Fruit fly (Drosophila melanogaster): ENCODE results near the gene Smox.

The Smox gene

DNA sequence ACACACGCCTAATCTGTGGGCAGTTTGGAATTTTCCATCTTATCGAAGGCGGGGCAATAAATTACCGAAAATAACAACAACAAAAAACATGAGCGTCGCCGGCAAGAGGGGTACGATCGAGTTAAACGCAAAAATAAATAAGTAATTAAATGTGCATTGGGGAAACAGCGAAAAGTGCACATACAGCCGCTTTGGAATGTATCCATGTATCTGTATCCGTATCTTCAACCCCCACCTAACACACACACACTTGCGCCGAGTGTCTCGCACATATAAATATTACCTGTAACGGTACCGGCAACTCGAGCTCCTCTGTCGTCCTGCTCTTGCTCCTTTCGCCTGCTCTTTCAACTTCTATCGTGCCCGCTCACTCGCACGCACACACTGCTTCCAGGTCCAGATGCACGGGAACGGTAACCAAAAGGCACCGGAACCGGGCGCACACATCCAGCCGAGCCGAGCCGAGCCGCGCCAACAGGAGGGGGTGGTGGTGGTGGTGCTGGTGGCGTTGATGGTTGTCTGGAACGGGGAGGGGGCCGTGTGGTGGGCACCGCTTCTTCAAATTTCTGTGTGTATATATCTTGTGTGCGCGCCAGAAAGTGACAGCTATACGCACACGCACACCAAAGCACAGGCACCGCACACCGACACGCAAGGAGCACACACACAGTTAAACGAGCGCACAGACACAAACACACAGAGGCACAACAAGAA is 569 bp downstream of the Smox start (continued):
- TF ChIP-seq Ets21C (GFP tag; optimal IDR thresholded peaks at IDR 0.05) (no peak), CG8119 (GFP tag; IDR thresholded peaks at IDR 0.05) (0 out of 3 replicates have a peak, but pooled peaks have one; percentile 41), dsx (GFP tag; optimal IDR thresholded peaks at IDR 0.05; ENCODE audit: poor library complexity, severe bottlenecking) (no peak), dac (GFP tag; optimal IDR thresholded peaks at IDR 0.05) (no peak), Lpt (GFP tag; optimal IDR thresholded peaks at IDR 0.05) (no peak), achi (GFP tag; optimal IDR thresholded peaks at IDR 0.05) (no peak), CG7368 (GFP tag; optimal IDR thresholded peaks at IDR 0.05) (peak; percentile 19), vri (GFP tag; optimal IDR thresholded peaks at IDR 0.05) (peak; percentile 54), CG10669 (GFP tag; optimal IDR thresholded peaks at IDR 0.05) (no peak), Hr39 (GFP tag; optimal IDR thresholded peaks at IDR 0.05) (peak; percentile 21), OdsH (GFP tag; optimal IDR thresholded peaks at IDR 0.05) (no peak), CG6854 (GFP tag; optimal IDR thresholded peaks at IDR 0.05) (peak; percentile 38), CG9139 (GFP tag; optimal IDR thresholded peaks at IDR 0.05) (no peak), lz (GFP tag; optimal IDR thresholded peaks at IDR 0.05) (no peak), CG6792 (GFP tag; optimal IDR thresholded peaks at IDR 0.05) (peak; percentile 20), CG11762 (GFP tag; optimal IDR thresholded peaks at IDR 0.05; ENCODE audit: insufficient read depth) (no peak)

DNA sequence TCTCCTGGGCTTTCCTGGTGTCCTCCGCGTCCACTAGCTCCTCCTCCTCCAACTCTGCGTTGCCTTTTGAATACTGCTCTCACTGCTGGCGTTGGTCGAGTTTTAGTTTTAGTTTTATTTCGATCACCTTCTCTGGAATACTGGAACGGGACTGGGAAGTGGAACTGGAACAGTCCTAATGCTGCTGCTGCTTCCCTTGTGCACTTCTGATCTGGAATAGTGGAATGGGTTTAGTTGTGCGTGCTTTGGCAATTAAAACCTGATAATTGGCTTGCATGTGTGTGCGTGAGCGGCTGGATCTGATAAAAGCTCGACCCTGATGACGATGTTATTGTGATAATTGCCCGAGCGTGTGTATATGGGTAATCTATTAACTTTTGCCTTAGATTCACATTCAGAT is 1.4 kb downstream of the Smox start:
- no peak for TF ChIP-seq Sox15 (GFP tag; optimal IDR thresholded peaks at IDR 0.05)
- no peak for TF ChIP-seq CG10669 (GFP tag; optimal IDR thresholded peaks at IDR 0.05)
- TF ChIP-seq Hr38 (GFP tag; optimal IDR thresholded peaks at IDR 0.05), result no peak
- TF ChIP-seq CG4318 (GFP tag; optimal IDR thresholded peaks at IDR 0.05), result no peak
- TF ChIP-seq CG7368 (GFP tag; optimal IDR thresholded peaks at IDR 0.05), result no peak
- no peak for TF ChIP-seq vri (GFP tag; optimal IDR thresholded peaks at IDR 0.05)
- TF ChIP-seq CG34406 (GFP tag; optimal IDR thresholded peaks at IDR 0.05), result no peak

DNA sequence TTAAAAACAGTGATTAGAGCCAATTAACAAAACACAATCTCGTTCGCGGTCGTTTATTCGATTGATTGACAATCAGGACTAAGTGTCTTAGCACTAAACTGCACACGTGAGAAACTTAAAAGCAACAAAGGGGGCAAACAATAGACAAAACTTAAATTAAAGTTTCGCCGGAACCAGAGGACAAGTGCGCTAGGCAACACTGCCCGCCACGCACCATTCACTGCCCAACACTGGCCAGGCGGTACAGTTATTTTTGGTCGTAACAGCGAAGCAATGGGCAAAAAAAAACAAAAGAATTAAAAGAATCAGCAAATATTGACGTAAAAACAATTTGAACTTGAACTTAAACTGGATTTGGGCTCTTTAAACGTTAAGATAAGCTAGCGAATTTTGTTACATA is 4.8 kb downstream of the Smox start:
- TF ChIP-seq CG9139 (GFP tag; optimal IDR thresholded peaks at IDR 0.05), result no peak
- no peak for TF ChIP-seq CG6276 (GFP tag; optimal IDR thresholded peaks at IDR 0.05)
- no peak for TF ChIP-seq CG16779 (tag; optimal IDR thresholded peaks at IDR 0.05)
- TF ChIP-seq CG11902 (GFP tag; optimal IDR thresholded peaks at IDR 0.05), result no peak
- no peak for TF ChIP-seq CG34406 (GFP tag; optimal IDR thresholded peaks at IDR 0.05)
- no peak for TF ChIP-seq vri (GFP tag; optimal IDR thresholded peaks at IDR 0.05)
- no peak for TF ChIP-seq CG8632 (GFP tag; optimal IDR thresholded peaks at IDR 0.05)
- no peak for TF ChIP-seq salr (GFP tag; optimal IDR thresholded peaks at IDR 0.05)
- no peak for TF ChIP-seq CG4318 (GFP tag; optimal IDR thresholded peaks at IDR 0.05)
- TF ChIP-seq CG11762 (GFP tag; optimal IDR thresholded peaks at IDR 0.05; ENCODE audit: insufficient read depth), result no peak
- TF ChIP-seq pdm3 (GFP tag; optimal IDR thresholded peaks at IDR 0.05), result no peak
- no peak for TF ChIP-seq CG8119 (GFP tag; IDR thresholded peaks at IDR 0.05)
- TF ChIP-seq CG11294 (GFP tag; IDR thresholded peaks at IDR 0.05), result no peak
- TF ChIP-seq Ets21C (GFP tag; optimal IDR thresholded peaks at IDR 0.05), result no peak
- TF ChIP-seq Eip75B (GFP tag; optimal IDR thresholded peaks at IDR 0.05), result no peak
- no peak for TF ChIP-seq fd85E (GFP tag; optimal IDR thresholded peaks at IDR 0.05)
- TF ChIP-seq CG15336 (GFP tag; IDR thresholded peaks at IDR 0.05), result no peak

DNA sequence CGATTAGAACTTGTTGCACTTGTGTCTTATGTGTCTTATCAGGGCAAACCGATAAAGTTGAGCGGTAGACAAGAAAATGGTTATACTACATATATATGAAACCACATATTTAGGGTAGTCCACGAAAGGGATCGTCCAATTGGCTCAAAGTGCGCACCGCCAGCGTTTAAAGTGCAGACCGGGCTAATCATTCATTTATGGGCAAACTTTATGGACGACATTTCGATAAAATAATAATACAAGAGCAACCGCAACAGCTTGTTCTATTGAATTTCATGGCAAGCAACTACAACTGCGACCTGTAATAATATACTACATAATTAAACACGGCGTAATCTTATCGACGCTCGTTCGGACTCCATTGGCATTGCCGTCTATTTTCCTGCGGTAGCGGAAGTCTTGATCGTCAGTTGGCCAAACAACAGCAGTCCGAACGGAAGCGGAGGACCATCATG is 6.6 kb downstream of the Smox start, which contains the start of the genes cyr and CG2120:
TSS of gene cyr (minus strand) at position 294 of the 455 bp plus-strand sequence.
TSS of gene CG2120 (plus strand) at position 405 of the 455 bp plus-strand sequence.
- TF ChIP-seq spab (GFP tag; optimal IDR thresholded peaks at IDR 0.05) (no peak), CG8119 (GFP tag; IDR thresholded peaks at IDR 0.05) (no peak), Sox102F (GFP tag; optimal IDR thresholded peaks at IDR 0.05) (no peak), CG3032 (tag; optimal IDR thresholded peaks at IDR 0.05) (no peak), achi (GFP tag; optimal IDR thresholded peaks at IDR 0.05) (no peak), salr (GFP tag; optimal IDR thresholded peaks at IDR 0.05) (no peak), Hr4 (GFP tag; optimal IDR thresholded peaks at IDR 0.05) (no peak), vri (GFP tag; optimal IDR thresholded peaks at IDR 0.05) (no peak), dsx (GFP tag; optimal IDR thresholded peaks at IDR 0.05; ENCODE audit: poor library complexity, severe bottlenecking) (no peak), CG32006 (GFP tag; optimal IDR thresholded peaks at IDR 0.05) (no peak), fd59A (GFP tag; optimal IDR thresholded peaks at IDR 0.05) (no peak)

All from whole organism, prepupa.